Fruit fly (Drosophila melanogaster) whole organism, embryonic: Measurements from ENCODE around the gene dome.

Experiments used
- CG10147 ChIP-seq: fragments of 200-800 bp; sonication (Bioruptor generic); optimal IDR thresholded peaks from 2 replicates; lab custom pipeline; 2019; ENCODE audit warnings: missing biosample characterization, mild to moderate bottlenecking, missing genetic modification characterization, moderate library complexity
- CG11093 ChIP-seq: fragments of 200-800 bp; sonication (Bioruptor generic); IDR thresholded peaks from 3 replicates; pipeline ENCODE4 v1.3.6; 2022; ENCODE audit warnings: missing biosample characterization, missing genetic modification characterization
- CG11504 ChIP-seq: fragments of 200-800 bp; sonication (Bioruptor generic); optimal IDR thresholded peaks from 3 replicates; lab custom pipeline; 2019; ENCODE audit warnings: missing biosample characterization, mild to moderate bottlenecking, missing genetic modification characterization, moderate library complexity
- CG12236 ChIP-seq: fragments of 200-800 bp; sonication (Bioruptor generic); optimal IDR thresholded peaks from 2 replicates; lab custom pipeline; 2016; ENCODE audit warnings: missing biosample characterization, missing genetic modification characterization
- CG12744 ChIP-seq: fragments of 200-800 bp; sonication (Bioruptor generic); optimal IDR thresholded peaks from 2 replicates; lab custom pipeline; 2016; ENCODE audit warnings: missing biosample characterization, missing genetic modification characterization
- CG15479 ChIP-seq: fragments of 200-800 bp; sonication (Bioruptor generic); optimal IDR thresholded peaks from 3 replicates; lab custom pipeline; 2019; ENCODE audit warnings: missing biosample characterization, mild to moderate bottlenecking, missing genetic modification characterization, moderate library complexity
- CG15696 ChIP-seq: fragments of 200-800 bp; sonication (Bioruptor generic); optimal IDR thresholded peaks from 2 replicates; lab custom pipeline; 2019; ENCODE audit warnings: missing biosample characterization, mild to moderate bottlenecking, missing genetic modification characterization, moderate library complexity
- CG16815 ChIP-seq: fragments of 200-800 bp; sonication (Bioruptor generic); optimal IDR thresholded peaks from 3 replicates; lab custom pipeline; 2017; ENCODE audit warnings: missing biosample characterization, mild to moderate bottlenecking, missing genetic modification characterization
- CG17186 ChIP-seq: fragments of 200-800 bp; sonication (Bioruptor generic); optimal IDR thresholded peaks from 3 replicates; lab custom pipeline; 2017; ENCODE audit warnings: missing biosample characterization, missing genetic modification reagents, missing genetic modification characterization
- CG2120 ChIP-seq: fragments of 200-800 bp; sonication (Bioruptor generic); optimal IDR thresholded peaks from 3 replicates; lab custom pipeline; 2016; ENCODE audit warnings: missing biosample characterization, missing genetic modification characterization
- CG30403 ChIP-seq: fragments of 200-800 bp; sonication (Bioruptor generic); optimal IDR thresholded peaks from 3 replicates; lab custom pipeline; 2016; ENCODE audit warnings: missing biosample characterization, missing genetic modification characterization
- CG3163 ChIP-seq: fragments of 200-800 bp; sonication (Bioruptor generic); optimal IDR thresholded peaks from 3 replicates; lab custom pipeline; 2016; ENCODE audit warnings: missing biosample characterization, missing genetic modification characterization
- CG32532 ChIP-seq: fragments of 200-800 bp; sonication (Bioruptor generic); IDR thresholded peaks from 2 replicates; pipeline ENCODE4 v1.3.6; 2022; ENCODE audit warnings: missing biosample characterization, missing genetic modification characterization
- CG3281 ChIP-seq: fragments of 200-800 bp; sonication (Bioruptor generic); optimal IDR thresholded peaks from 3 replicates; lab custom pipeline; 2017; ENCODE audit warnings: missing biosample characterization, mild to moderate bottlenecking, missing genetic modification characterization
- CG34376 ChIP-seq: fragments of 200-800 bp; sonication (Bioruptor generic); optimal IDR thresholded peaks from 2 replicates; lab custom pipeline; 2018; ENCODE audit warnings: missing biosample characterization, mild to moderate bottlenecking, missing genetic modification characterization
- CG42726 ChIP-seq: fragments of 200-800 bp; sonication (Bioruptor generic); IDR thresholded peaks from 2 replicates; pipeline ENCODE4 v1.3.6; 2022; ENCODE audit warnings: missing biosample characterization, missing genetic modification characterization; ENCODE audit not compliant: partially characterized antibody
- CG9727 ChIP-seq: fragments of 200-800 bp; sonication (Bioruptor generic); optimal IDR thresholded peaks from 3 replicates; lab custom pipeline; 2017; ENCODE audit warnings: missing biosample characterization, mild to moderate bottlenecking, missing genetic modification characterization
- CG9932 ChIP-seq: fragments of 200-800 bp; sonication (Bioruptor generic); IDR thresholded peaks from 2 replicates; pipeline ENCODE4 v1.3.6; 2022; ENCODE audit warnings: missing biosample characterization, missing genetic modification characterization
- Doc3 ChIP-seq: fragments of 200-800 bp; sonication (Bioruptor generic); IDR thresholded peaks from 3 replicates; pipeline ENCODE4 v1.3.6; 2022; ENCODE audit warnings: missing biosample characterization, missing genetic modification characterization; ENCODE audit not compliant: partially characterized antibody
- Max ChIP-seq: fragments of 200-800 bp; sonication (Bioruptor generic); optimal IDR thresholded peaks from 2 replicates; lab custom pipeline; 2016; ENCODE audit warnings: missing biosample characterization, mild to moderate bottlenecking, missing genetic modification characterization
- Myb ChIP-seq: fragments of 200-800 bp; sonication (Bioruptor generic); optimal IDR thresholded peaks from 2 replicates; lab custom pipeline; 2016; ENCODE audit warnings: missing biosample characterization, missing genetic modification characterization
- NK7.1 ChIP-seq: fragments of 200-800 bp; sonication (Bioruptor generic); optimal IDR thresholded peaks from 3 replicates; lab custom pipeline; 2016; ENCODE audit warnings: missing biosample characterization, missing genetic modification characterization
- Six4 ChIP-seq: fragments of 200-800 bp; sonication (Bioruptor generic); optimal IDR thresholded peaks from 2 replicates; lab custom pipeline; 2016; ENCODE audit warnings: missing biosample characterization, missing genetic modification characterization
- Sox100B ChIP-seq: fragments of 200-800 bp; sonication (Bioruptor generic); optimal IDR thresholded peaks from 3 replicates; lab custom pipeline; 2018; ENCODE audit warnings: missing biosample characterization, mild to moderate bottlenecking, missing genetic modification characterization
- Usf ChIP-seq: fragments of 200-800 bp; sonication (Bioruptor generic); optimal IDR thresholded peaks from 2 replicates; lab custom pipeline; 2017; ENCODE audit warnings: missing genotype, missing biosample characterization, missing genetic modification characterization
- bcd ChIP-seq: fragments of 200-800 bp; sonication (Bioruptor generic); optimal IDR thresholded peaks from 2 replicates; lab custom pipeline; 2017; ENCODE audit warnings: missing biosample characterization, mild to moderate bottlenecking, missing genetic modification characterization
- caup ChIP-seq: fragments of 200-800 bp; sonication (Bioruptor generic); optimal IDR thresholded peaks from 3 replicates; lab custom pipeline; 2017; ENCODE audit warnings: missing biosample characterization, mild to moderate bottlenecking, missing genetic modification characterization, moderate library complexity; ENCODE audit not compliant: severe bottlenecking
- crc ChIP-seq: fragments of 200-800 bp; sonication (Bioruptor generic); optimal IDR thresholded peaks from 2 replicates; lab custom pipeline; 2016; ENCODE audit warnings: missing biosample characterization, missing genetic modification characterization
- danr ChIP-seq: fragments of 200-800 bp; sonication (Bioruptor generic); IDR thresholded peaks from 2 replicates; pipeline ENCODE4 v1.3.6; 2022; ENCODE audit warnings: missing biosample characterization, missing genetic modification characterization
- dm ChIP-seq: fragments of 200-800 bp; sonication (Bioruptor generic); optimal IDR thresholded peaks from 3 replicates; lab custom pipeline; 2016; ENCODE audit warnings: missing biosample characterization, missing genetic modification characterization
- dmrt11E ChIP-seq: fragments of 200-800 bp; sonication (Bioruptor generic); optimal IDR thresholded peaks from 3 replicates; lab custom pipeline; 2018; ENCODE audit warnings: missing biosample characterization, mild to moderate bottlenecking, missing genetic modification characterization, moderate library complexity
- dpn ChIP-seq, 2 experiments: fragments of 200-800 bp; sonication (Bioruptor generic); optimal IDR thresholded peaks; 3 replicates each; lab custom pipeline; 2016; ENCODE audit warnings: missing biosample characterization in 2 of 2, missing genetic modification characterization in 2 of 2
- ems ChIP-seq: fragments of 200-800 bp; sonication (Bioruptor generic); optimal IDR thresholded peaks from 3 replicates; lab custom pipeline; 2016; ENCODE audit warnings: missing biosample characterization, missing genetic modification characterization
- fu2 ChIP-seq: fragments of 200-800 bp; sonication (Bioruptor generic); optimal IDR thresholded peaks from 2 replicates; lab custom pipeline; 2016; ENCODE audit warnings: missing biosample characterization, missing genetic modification characterization
- gfzf ChIP-seq: fragments of 200-800 bp; sonication (Bioruptor generic); optimal IDR thresholded peaks from 2 replicates; lab custom pipeline; 2016; ENCODE audit warnings: missing biosample characterization, mild to moderate bottlenecking, missing genetic modification characterization, moderate library complexity
- grau ChIP-seq: fragments of 200-800 bp; optimal IDR thresholded peaks from 3 replicates; lab custom pipeline; 2019; ENCODE audit warnings: missing biosample characterization, mild to moderate bottlenecking, missing genetic modification characterization, moderate library complexity
- ham ChIP-seq: fragments of 200-800 bp; sonication (Bioruptor generic); IDR thresholded peaks from 2 replicates; pipeline ENCODE4 v1.3.6; 2022; ENCODE audit warnings: missing biosample characterization, missing genetic modification characterization
- kni ChIP-seq: fragments of 200-800 bp; sonication (Bioruptor generic); optimal IDR thresholded peaks from 3 replicates; lab custom pipeline; 2017; ENCODE audit warnings: mild to moderate bottlenecking, missing biosample characterization, missing genetic modification reagents, missing genetic modification characterization
- knrl ChIP-seq: fragments of 200-800 bp; sonication (Bioruptor generic); IDR thresholded peaks from 3 replicates; pipeline ENCODE4 v1.3.6; 2022; ENCODE audit warnings: missing biosample characterization, missing genetic modification characterization; ENCODE audit not compliant: partially characterized antibody
- lilli ChIP-seq: fragments of 200-800 bp; sonication (Bioruptor generic); optimal IDR thresholded peaks from 3 replicates; lab custom pipeline; 2016; ENCODE audit warnings: missing biosample characterization, missing genetic modification characterization
- nmo ChIP-seq: fragments of 200-800 bp; sonication (Bioruptor generic); optimal IDR thresholded peaks from 2 replicates; lab custom pipeline; 2018; ENCODE audit warnings: missing biosample characterization, mild to moderate bottlenecking, missing genetic modification characterization, moderate library complexity
- nom ChIP-seq: fragments of 200-800 bp; sonication (Bioruptor generic); optimal IDR thresholded peaks from 2 replicates; lab custom pipeline; 2017; ENCODE audit warnings: missing biosample characterization, missing genetic modification characterization, mild to moderate bottlenecking, moderate library complexity, missing genetic modification reagents
- row ChIP-seq: fragments of 200-800 bp; sonication (Bioruptor generic); IDR thresholded peaks from 3 replicates; pipeline ENCODE4 v1.3.6; 2022; ENCODE audit warnings: missing biosample characterization, missing genetic modification characterization
- shn ChIP-seq: fragments of 200-800 bp; sonication (Bioruptor generic); optimal IDR thresholded peaks from 3 replicates; lab custom pipeline; 2016; ENCODE audit warnings: missing biosample characterization, missing genetic modification characterization
- sr ChIP-seq: fragments of 200-800 bp; sonication (Bioruptor generic); IDR thresholded peaks from 3 replicates; pipeline ENCODE4 v1.3.6; 2022; ENCODE audit warnings: missing biosample characterization, missing genetic modification characterization
- sug ChIP-seq: fragments of 200-800 bp; optimal IDR thresholded peaks from 2 replicates; lab custom pipeline; 2019; ENCODE audit warnings: missing biosample characterization, mild to moderate bottlenecking, missing genetic modification characterization, moderate library complexity
- trem ChIP-seq: fragments of 200-800 bp; optimal IDR thresholded peaks from 3 replicates; lab custom pipeline; 2019; ENCODE audit warnings: missing biosample characterization, mild to moderate bottlenecking, missing genetic modification characterization, moderate library complexity
- tx ChIP-seq: fragments of 200-800 bp; sonication (Bioruptor generic); optimal IDR thresholded peaks from 2 replicates; lab custom pipeline; 2016; ENCODE audit warnings: missing biosample characterization, missing genetic modification characterization
- yki ChIP-seq: fragments of >200 bp; optimal IDR thresholded peaks from 3 replicates; lab custom pipeline; 2018

The dome gene

DNA sequence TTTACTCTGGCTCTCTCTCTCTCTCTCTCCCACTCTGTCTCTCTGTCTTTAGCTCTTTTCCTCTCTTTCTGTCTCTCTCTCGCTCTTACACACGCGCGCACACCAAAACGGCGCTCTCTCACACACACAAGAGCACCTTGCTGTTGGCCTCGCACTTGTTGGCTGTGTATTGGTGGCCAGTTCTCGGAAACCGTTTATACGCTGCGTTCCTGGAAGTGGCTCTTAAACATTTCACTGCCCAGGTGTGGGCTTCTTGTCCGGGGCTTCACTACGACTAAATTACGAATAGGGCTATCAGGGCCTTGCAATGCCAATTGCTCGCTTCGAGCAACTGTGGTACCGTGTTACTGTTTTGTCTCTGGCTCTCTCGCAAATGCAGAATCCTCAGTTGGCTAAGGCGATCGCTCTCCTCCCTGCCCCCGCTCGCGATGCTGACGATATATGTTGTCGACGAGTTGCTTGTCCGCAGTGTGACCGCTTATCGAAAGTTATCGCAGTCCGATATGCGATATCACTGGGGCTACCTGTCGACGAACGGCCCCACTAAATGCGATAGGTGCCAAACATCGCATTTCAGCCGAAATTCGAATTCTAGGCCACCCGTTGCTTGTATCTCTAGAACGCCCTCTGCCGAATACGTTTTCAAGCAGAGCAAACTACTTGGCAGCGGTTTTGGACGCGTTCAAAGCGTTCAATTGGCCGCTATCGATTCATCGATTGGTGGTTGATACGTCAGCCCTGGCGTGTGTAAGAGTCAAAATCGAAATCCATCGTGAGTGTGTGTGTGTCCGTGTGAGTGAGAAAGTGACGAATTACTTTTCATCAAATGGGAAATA, at the start of gene dome, which contains the start of gene Ubqn (continued):
- TF ChIP-seq CG2120 (peak; percentile 39), lilli (peak; percentile 31), gfzf (GFP tag; lab: Kevin White, UChicago) (peak; percentile 74), CG9727 (GFP tag; lab: Kevin White, UChicago) (peak; percentile 22), kni (GFP tag; lab: Kevin White, UChicago) (peak; percentile 34), CG3281 (GFP tag; lab: Kevin White, UChicago) (no peak), CG15696 (tag; lab: Kevin White, UChicago) (no peak), Myb (peak; percentile 68), sug (tag; lab: Kevin White, UChicago) (peak; percentile 74), CG11504 (tag; lab: Kevin White, UChicago) (no peak), CG12236 (GFP tag; lab: Kevin White, UChicago) (peak; percentile 22), tx (no peak), knrl (GFP tag; lab: Robert Waterston, UW) (peak; percentile 93), yki (peak; percentile 92), grau (tag; lab: Kevin White, UChicago) (peak; percentile 1), NK7.1 (GFP tag; lab: Kevin White, UChicago) (no peak), ham (no peak), CG11093 (GFP tag; lab: Robert Waterston, UW) (no peak), dpn (GFP tag; optimal IDR thresholded peaks at IDR 0.05; lab: Kevin White, UChicago) (peak in 1 of 2 experiments; percentile 30), crc (GFP tag; lab: Kevin White, UChicago) (no peak), Doc3 (peak; percentile 82), dmrt11E (peak; percentile 23), sr (GFP tag; lab: Robert Waterston, UW) (no peak), trem (tag; lab: Kevin White, UChicago) (peak; percentile 57), bcd (GFP tag; lab: Kevin White, UChicago) (no peak), CG12744 (no peak), Six4 (GFP tag; lab: Kevin White, UChicago) (no peak), danr (GFP tag; lab: Robert Waterston, UW) (0 out of 2 replicates have a peak, but pooled peaks have one; percentile 7), fu2 (GFP tag; lab: Kevin White, UChicago) (no peak), Sox100B (GFP tag; lab: Kevin White, UChicago) (no peak), row (GFP tag; lab: Robert Waterston, UW) (peak; percentile 56), Usf (GFP tag; lab: Kevin White, UChicago) (no peak), caup (GFP tag; lab: Kevin White, UChicago) (no peak), CG34376 (GFP tag; lab: Kevin White, UChicago) (peak; percentile 84), shn (no peak), CG15479 (GFP tag; lab: Kevin White, UChicago) (no peak), CG9932 (GFP tag; lab: Robert Waterston, UW) (no peak; the same call in 1 of the 2 replicates), Max (GFP tag; lab: Kevin White, UChicago) (peak; percentile 1), ems (GFP tag; lab: Kevin White, UChicago) (no peak), CG17186 (GFP tag; lab: Kevin White, UChicago) (peak; percentile 83), CG30403 (GFP tag; lab: Kevin White, UChicago) (peak; percentile 17), dm (GFP tag; lab: Kevin White, UChicago) (peak; percentile 22), nom (GFP tag; lab: Kevin White, UChicago) (peak; percentile 77), CG42726 (GFP tag; lab: Robert Waterston, UW) (peak; percentile 65; the same call in 1 of the 2 replicates), CG10147 (GFP tag; lab: Kevin White, UChicago) (no peak), CG16815 (no peak), CG3163 (peak; percentile 60), nmo (peak; percentile 74), CG32532 (GFP tag; lab: Robert Waterston, UW) (peak; percentile 60; the same call in 1 of the 2 replicates)
